Fruit fly (Drosophila melanogaster): ENCODE data around the gene sv.

sv gene

dm6 chr4:1093446-1093845 is 4.8 kb downstream of the sv start:
- TF ChIP-seq CG8478 (optimal IDR thresholded peaks at IDR 0.05): no peak
- TF ChIP-seq EcR (GFP tag; optimal IDR thresholded peaks at IDR 0.05): no peak
- TF ChIP-seq usp (GFP tag; optimal IDR thresholded peaks at IDR 0.05): no peak

- no peak for TF ChIP-seq psq (optimal IDR thresholded peaks at IDR 0.05)
- no peak for TF ChIP-seq Dll (optimal IDR thresholded peaks at IDR 0.05)
- no peak for TF ChIP-seq CG8478 (optimal IDR thresholded peaks at IDR 0.05)
- TF ChIP-seq EcR (GFP tag; optimal IDR thresholded peaks at IDR 0.05): no peak
- TF ChIP-seq usp (GFP tag; optimal IDR thresholded peaks at IDR 0.05): no peak
- no peak for TF ChIP-seq pan (optimal IDR thresholded peaks at IDR 0.05)
Measured at dm6 chr4:1097608-1098262, 9.1 kb downstream of the sv start.

DNA sequence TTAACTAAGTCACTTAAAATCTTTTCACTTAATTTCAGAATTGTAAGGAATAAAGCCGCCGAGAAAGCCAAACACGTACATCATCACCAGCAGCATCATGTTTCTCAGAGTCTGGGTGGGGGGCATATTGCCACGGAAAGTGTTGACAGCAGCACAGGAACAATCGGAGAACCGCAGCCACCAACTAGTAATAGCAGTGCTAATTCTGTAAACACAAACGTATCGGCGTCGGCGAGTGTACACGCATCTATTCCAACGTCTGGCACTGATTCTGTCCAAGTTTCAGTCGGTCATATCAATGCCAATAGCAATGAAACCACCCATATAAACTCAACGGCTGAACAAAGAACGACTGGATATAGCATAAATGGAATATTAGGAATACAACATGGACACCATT is 17.5 kb downstream of the sv start:
- TF ChIP-seq EcR (GFP tag; optimal IDR thresholded peaks at IDR 0.05): no peak
- TF ChIP-seq CG8478 (optimal IDR thresholded peaks at IDR 0.05): no peak
- no peak for TF ChIP-seq pan (optimal IDR thresholded peaks at IDR 0.05)
- no peak for TF ChIP-seq usp (GFP tag; optimal IDR thresholded peaks at IDR 0.05)
- no peak for TF ChIP-seq Dll (optimal IDR thresholded peaks at IDR 0.05)

dm6 chr4:1112867-1113769 is 24.5 kb downstream of the sv start:
- TF ChIP-seq psq (optimal IDR thresholded peaks at IDR 0.05): no peak
- TF ChIP-seq EcR (GFP tag; optimal IDR thresholded peaks at IDR 0.05): no peak
- TF ChIP-seq pan (optimal IDR thresholded peaks at IDR 0.05): peak; percentile 75

DNA sequence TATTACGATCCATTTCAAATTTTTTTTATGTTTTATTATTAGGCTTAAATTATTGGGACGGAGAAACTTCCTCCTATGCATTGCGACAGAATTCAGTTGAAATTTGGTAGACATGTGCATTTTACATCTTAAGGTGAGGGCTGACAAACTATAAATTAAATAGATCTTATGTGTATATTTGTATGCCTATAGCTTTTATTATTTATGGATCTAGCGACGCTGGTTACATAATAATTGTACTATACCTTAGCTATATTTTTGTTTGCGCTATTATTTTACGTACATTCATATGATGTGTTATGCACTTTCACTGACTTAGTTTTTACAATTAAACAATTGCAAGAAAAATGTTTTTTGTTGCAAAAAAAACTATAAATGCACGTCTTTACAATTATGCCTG is 26.7 kb downstream of the sv start:
- TF ChIP-seq pan (optimal IDR thresholded peaks at IDR 0.05) (no peak), usp (GFP tag; optimal IDR thresholded peaks at IDR 0.05) (no peak), Dll (optimal IDR thresholded peaks at IDR 0.05) (no peak), CG8478 (optimal IDR thresholded peaks at IDR 0.05) (no peak), EcR (GFP tag; optimal IDR thresholded peaks at IDR 0.05) (no peak), psq (optimal IDR thresholded peaks at IDR 0.05) (no peak)

dm6 chr4:1121888-1122287 is 33.3 kb downstream of the sv start:
- TF ChIP-seq psq (optimal IDR thresholded peaks at IDR 0.05): no peak
- TF ChIP-seq EcR (GFP tag; optimal IDR thresholded peaks at IDR 0.05): no peak
- no peak for TF ChIP-seq usp (GFP tag; optimal IDR thresholded peaks at IDR 0.05)
- TF ChIP-seq pan (optimal IDR thresholded peaks at IDR 0.05): no peak
- no peak for TF ChIP-seq CG8478 (optimal IDR thresholded peaks at IDR 0.05)
- TF ChIP-seq Dll (optimal IDR thresholded peaks at IDR 0.05): no peak

DNA sequence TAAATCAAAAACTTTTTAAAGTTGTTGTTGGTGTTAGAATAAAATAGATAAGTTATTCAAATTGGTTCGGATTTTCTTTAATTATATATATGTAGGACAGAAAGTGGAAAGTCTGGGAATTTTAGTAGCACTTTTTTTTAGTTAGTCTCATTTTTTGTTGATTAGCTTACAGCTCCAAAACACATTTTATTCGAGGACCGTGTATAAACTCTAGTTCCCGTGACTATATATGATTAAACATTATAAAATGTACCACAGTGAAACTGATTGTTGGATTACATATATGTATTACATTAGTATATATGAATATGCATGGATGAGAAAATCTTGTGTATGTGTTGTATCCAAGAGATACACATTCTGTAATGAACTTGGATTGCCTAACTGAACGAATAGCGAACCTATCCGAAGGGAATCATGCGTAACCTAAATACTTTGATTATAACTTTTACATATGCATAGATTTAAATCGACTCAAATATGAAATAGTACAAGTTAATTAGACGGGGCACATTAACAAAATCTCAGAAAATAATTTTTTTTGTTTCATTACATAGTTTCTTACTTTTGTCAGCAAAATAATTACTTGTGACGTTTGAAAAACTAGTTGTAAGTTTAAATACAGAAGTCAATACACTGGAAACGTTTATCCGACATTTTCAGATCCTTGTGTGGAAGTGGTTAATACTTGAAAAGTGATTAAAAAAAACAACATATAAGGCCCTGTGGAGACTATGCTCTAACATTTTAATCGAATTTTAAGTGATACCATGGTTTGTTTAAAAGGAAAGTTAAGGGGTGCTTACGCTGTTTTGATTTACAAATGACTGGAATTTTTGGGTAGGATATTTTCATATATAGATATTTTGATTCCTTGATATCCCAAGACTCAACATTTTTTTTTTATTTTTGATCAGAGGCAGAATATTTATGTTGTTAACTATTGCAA is 34.3 kb downstream of the sv start, which contains the start of gene Cals:
Cals (minus strand) TSS at position 700 of the 949 bp plus-strand sequence.
- TF ChIP-seq psq (optimal IDR thresholded peaks at IDR 0.05) (no peak), pan (optimal IDR thresholded peaks at IDR 0.05) (no peak), CG8478 (optimal IDR thresholded peaks at IDR 0.05) (no peak), Dll (optimal IDR thresholded peaks at IDR 0.05) (no peak), EcR (GFP tag; optimal IDR thresholded peaks at IDR 0.05) (no peak), usp (GFP tag; optimal IDR thresholded peaks at IDR 0.05) (no peak)

dm6 chr4:1123769-1124493 is 35.3 kb downstream of the sv start, which contains the start of gene Arf4:
TSS of gene Arf4 (plus strand) at chr4:1124167.
- no peak for TF ChIP-seq pan (optimal IDR thresholded peaks at IDR 0.05)
- TF ChIP-seq EcR (GFP tag; optimal IDR thresholded peaks at IDR 0.05): no peak
- no peak for TF ChIP-seq usp (GFP tag; optimal IDR thresholded peaks at IDR 0.05)
- TF ChIP-seq CG8478 (optimal IDR thresholded peaks at IDR 0.05): no peak
- no peak for TF ChIP-seq psq (optimal IDR thresholded peaks at IDR 0.05)

dm6 chr4:1124494-1124780 is 35.8 kb downstream of the sv start:
- TF ChIP-seq EcR (GFP tag; optimal IDR thresholded peaks at IDR 0.05) (no peak), Dll (optimal IDR thresholded peaks at IDR 0.05) (no peak), CG8478 (optimal IDR thresholded peaks at IDR 0.05) (no peak), pan (optimal IDR thresholded peaks at IDR 0.05) (no peak), usp (GFP tag; optimal IDR thresholded peaks at IDR 0.05) (no peak), psq (optimal IDR thresholded peaks at IDR 0.05) (no peak)

DNA sequence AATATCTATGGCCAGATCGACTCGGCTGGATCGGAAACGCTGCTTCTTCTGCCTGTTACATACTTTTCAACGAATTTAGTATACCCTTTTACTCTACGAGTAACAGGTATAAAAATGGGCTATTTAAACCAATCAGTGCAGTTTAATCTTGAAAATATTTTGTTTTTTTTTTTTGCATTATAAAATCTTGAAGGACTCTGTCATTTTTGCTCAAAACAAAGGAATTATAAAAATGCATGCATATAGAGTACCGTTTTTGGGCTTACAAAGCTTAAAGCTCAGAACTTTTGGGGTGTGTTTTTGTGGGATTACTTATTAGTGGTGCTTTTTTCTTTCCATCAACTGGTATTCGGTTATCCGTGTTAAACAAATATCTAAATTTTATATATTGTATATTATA is 37.7 kb downstream of the sv start, which contains the start of gene CG11155:
CG11155 (plus strand) TSS at position 313 of the 400 bp plus-strand sequence.
- TF ChIP-seq usp (GFP tag; optimal IDR thresholded peaks at IDR 0.05): no peak
- no peak for TF ChIP-seq psq (optimal IDR thresholded peaks at IDR 0.05)
- no peak for TF ChIP-seq EcR (GFP tag; optimal IDR thresholded peaks at IDR 0.05)
- no peak for TF ChIP-seq Dll (optimal IDR thresholded peaks at IDR 0.05)
- TF ChIP-seq CG8478 (optimal IDR thresholded peaks at IDR 0.05): no peak
- no peak for TF ChIP-seq pan (optimal IDR thresholded peaks at IDR 0.05)

DNA sequence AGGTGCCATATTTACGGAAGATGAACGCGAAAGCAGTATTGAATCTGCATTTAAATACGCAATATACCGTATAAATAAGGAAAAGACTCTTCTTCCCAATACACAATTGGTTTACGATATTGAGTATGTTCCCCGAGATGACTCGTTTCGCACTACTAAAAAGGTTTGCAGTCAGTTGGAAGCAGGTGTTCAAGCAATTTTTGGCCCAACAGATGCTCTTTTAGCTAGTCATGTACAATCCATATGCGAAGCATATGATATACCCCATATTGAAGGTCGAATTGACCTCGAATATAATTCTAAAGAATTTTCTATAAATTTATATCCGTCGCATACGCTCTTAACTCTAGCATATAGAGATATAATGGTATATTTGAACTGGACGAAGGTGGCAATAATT is 38.4 kb downstream of the sv start:
- TF ChIP-seq CG8478 (optimal IDR thresholded peaks at IDR 0.05) (no peak), EcR (GFP tag; optimal IDR thresholded peaks at IDR 0.05) (no peak), pan (optimal IDR thresholded peaks at IDR 0.05) (no peak), Dll (optimal IDR thresholded peaks at IDR 0.05) (no peak), usp (GFP tag; optimal IDR thresholded peaks at IDR 0.05) (no peak), psq (optimal IDR thresholded peaks at IDR 0.05) (no peak)

Measured in whole organism.